Fruit fly (Drosophila melanogaster) Kc167 (cell line): ENCODE results near the gene Uqcc1.

Experiments used
- psq ChIP-seq: fragments of >200 bp; optimal IDR thresholded peaks from 2 replicates; lab custom pipeline; 2017; ENCODE audit warnings: missing external identifiers
- ttk ChIP-seq: sonication (Bioruptor generic); optimal IDR thresholded peaks from 2 replicates; lab custom pipeline; 2017; ENCODE audit warnings: missing external identifiers

- TF ChIP-seq ttk (lab: Kevin White, UChicago) (no peak), psq (lab: Kevin White, UChicago) (no peak)
These were observed 10.5 kb downstream of the Uqcc1 start for dm6 chr3L:6947188-6947971.
